Fruit fly (Drosophila melanogaster): Measurements from ENCODE around the gene Pka-C3.

Gene Pka-C3

DNA sequence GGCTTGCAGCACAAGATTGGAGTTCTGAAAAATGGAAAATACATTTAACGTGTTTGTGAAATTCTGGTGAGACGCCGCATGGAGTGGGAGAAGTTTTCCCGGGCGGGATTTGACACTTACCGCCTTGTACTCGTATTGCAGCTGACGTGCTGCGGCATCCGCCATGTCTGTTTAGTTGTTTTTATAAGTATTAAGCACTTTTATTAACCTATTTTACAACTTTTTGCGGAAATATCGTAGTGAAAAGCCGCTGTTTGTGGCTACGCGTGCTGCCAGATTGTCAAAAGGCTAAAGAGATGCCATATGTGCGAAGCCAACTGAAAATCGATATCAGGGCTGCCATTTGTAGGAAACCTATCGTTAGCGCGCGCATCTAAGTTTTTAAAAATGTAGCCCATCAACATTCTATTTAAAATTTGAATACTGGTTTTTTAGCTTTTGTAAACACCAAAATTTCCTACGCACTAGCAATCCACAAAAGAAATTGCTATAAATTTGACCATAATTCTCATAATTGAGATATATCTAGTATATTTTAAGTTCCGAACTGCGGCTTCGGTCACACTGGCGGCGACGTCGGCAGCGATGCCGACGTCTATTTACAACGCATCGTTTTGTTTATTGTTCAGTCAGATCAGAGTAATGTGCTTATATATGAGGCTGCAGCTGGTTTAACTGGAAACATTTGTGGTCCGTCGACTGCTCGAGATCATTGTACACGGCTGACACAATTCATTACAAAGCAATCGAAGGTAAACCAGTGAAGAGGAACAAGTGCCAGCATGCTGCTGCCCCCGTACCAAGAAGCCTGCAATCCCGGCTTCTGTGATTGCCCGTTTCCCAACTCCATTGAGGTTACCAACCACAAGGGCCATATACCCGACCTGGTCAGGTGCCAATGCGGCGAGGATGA lies 13.2 kb upstream of the Pka-C3 start, which contains the start of the genes Brr2 and CG10516:
Gene Brr2 (minus strand): TSS at position 285 of the 913 bp plus-strand sequence.
Gene CG10516 (plus strand): TSS at position 617 of the 913 bp plus-strand sequence.
- TF ChIP-seq CG11617 (GFP tag; optimal IDR thresholded peaks at IDR 0.05) (peak; percentile 40), CG7101 (tag; optimal IDR thresholded peaks at IDR 0.05) (no peak), cnc (optimal IDR thresholded peaks at IDR 0.05) (no peak), CG5204 (GFP tag; optimal IDR thresholded peaks at IDR 0.05) (no peak), cic (GFP tag; optimal IDR thresholded peaks at IDR 0.05) (no peak), CG14711 (tag; optimal IDR thresholded peaks at IDR 0.05) (peak; percentile 17), ovo (GFP tag; optimal IDR thresholded peaks at IDR 0.05) (no peak), tj (GFP tag; optimal IDR thresholded peaks at IDR 0.05) (no peak), CG7045 (GFP tag; optimal IDR thresholded peaks at IDR 0.05) (no peak), Clk (GFP tag; optimal IDR thresholded peaks at IDR 0.05) (no peak), Hr96 (GFP tag; optimal IDR thresholded peaks at IDR 0.05) (peak; percentile 47), bab1 (GFP tag; optimal IDR thresholded peaks at IDR 0.05) (peak; percentile 76), pad (GFP tag; optimal IDR thresholded peaks at IDR 0.05) (no peak), Mnt (GFP tag; optimal IDR thresholded peaks at IDR 0.05) (peak; percentile 43), CG1620 (GFP tag; optimal IDR thresholded peaks at IDR 0.05) (peak; percentile 44), toe (GFP tag; optimal IDR thresholded peaks at IDR 0.05) (peak; percentile 65), Crg-1 (GFP tag; optimal IDR thresholded peaks at IDR 0.05) (no peak), CG12768 (GFP tag; optimal IDR thresholded peaks at IDR 0.05) (no peak), CG33017 (tag; optimal IDR thresholded peaks at IDR 0.05) (no peak), kay (GFP tag; ENCODE audit: borderline replicate concordance) (no peak)

dm6 chr3L:15958612-15959315 lies 4.2 kb upstream of the Pka-C3 start, which contains the start of gene CG17032:
TSS of gene CG17032 (plus strand) at chr3L:15958843.
- TF ChIP-seq tj (GFP tag; optimal IDR thresholded peaks at IDR 0.05) (no peak), CG5204 (GFP tag; optimal IDR thresholded peaks at IDR 0.05) (no peak), CG7045 (GFP tag; optimal IDR thresholded peaks at IDR 0.05) (no peak), toe (GFP tag; optimal IDR thresholded peaks at IDR 0.05) (no peak), CG12768 (GFP tag; optimal IDR thresholded peaks at IDR 0.05) (no peak), CG33017 (tag; optimal IDR thresholded peaks at IDR 0.05) (no peak), Crg-1 (GFP tag; optimal IDR thresholded peaks at IDR 0.05) (no peak), CG11617 (GFP tag; optimal IDR thresholded peaks at IDR 0.05) (no peak), Mnt (GFP tag; optimal IDR thresholded peaks at IDR 0.05) (no peak), Hr96 (GFP tag; optimal IDR thresholded peaks at IDR 0.05) (no peak), CG1620 (GFP tag; optimal IDR thresholded peaks at IDR 0.05) (no peak), CG7101 (tag; optimal IDR thresholded peaks at IDR 0.05) (no peak)

- TF ChIP-seq Mnt (GFP tag; optimal IDR thresholded peaks at IDR 0.05) (peak; percentile 80), CG5204 (GFP tag; optimal IDR thresholded peaks at IDR 0.05) (peak; percentile 74), CG1620 (GFP tag; optimal IDR thresholded peaks at IDR 0.05) (peak; percentile 90), cic (GFP tag; optimal IDR thresholded peaks at IDR 0.05) (peak; percentile 71), cnc (optimal IDR thresholded peaks at IDR 0.05) (no peak), Crg-1 (GFP tag; optimal IDR thresholded peaks at IDR 0.05) (peak; percentile 95), Hr96 (GFP tag; optimal IDR thresholded peaks at IDR 0.05) (peak; percentile 68), pad (GFP tag; optimal IDR thresholded peaks at IDR 0.05) (peak; percentile 70), bab1 (GFP tag; optimal IDR thresholded peaks at IDR 0.05) (peak; percentile 48), kay (GFP tag; ENCODE audit: borderline replicate concordance) (no peak), CG7045 (GFP tag; optimal IDR thresholded peaks at IDR 0.05) (peak; percentile 73), Clk (GFP tag; optimal IDR thresholded peaks at IDR 0.05) (peak; percentile 41), CG12768 (GFP tag; optimal IDR thresholded peaks at IDR 0.05) (peak; percentile 79), CG7101 (tag; optimal IDR thresholded peaks at IDR 0.05) (peak; percentile 77), CG11617 (GFP tag; optimal IDR thresholded peaks at IDR 0.05) (peak; percentile 66), ovo (GFP tag; optimal IDR thresholded peaks at IDR 0.05) (peak; percentile 73), CG33017 (tag; optimal IDR thresholded peaks at IDR 0.05) (peak; percentile 64), CG14711 (tag; optimal IDR thresholded peaks at IDR 0.05) (peak; percentile 51), tj (GFP tag; optimal IDR thresholded peaks at IDR 0.05) (peak; percentile 43), toe (GFP tag; optimal IDR thresholded peaks at IDR 0.05) (peak; percentile 80)
These were observed 1.9 kb upstream of the Pka-C3 start, which contains the start of gene elgi for dm6 chr3L:15956448-15957010. TSS of gene elgi (plus strand) at chr3L:15956550.

dm6 chr3L:15953892-15954291 lies 705 bp downstream of the Pka-C3 start:
- TF ChIP-seq CG7101 (tag; optimal IDR thresholded peaks at IDR 0.05) (no peak), Mnt (GFP tag; optimal IDR thresholded peaks at IDR 0.05) (no peak), tj (GFP tag; optimal IDR thresholded peaks at IDR 0.05) (no peak), CG11617 (GFP tag; optimal IDR thresholded peaks at IDR 0.05) (no peak), CG7045 (GFP tag; optimal IDR thresholded peaks at IDR 0.05) (no peak), toe (GFP tag; optimal IDR thresholded peaks at IDR 0.05) (no peak), CG14711 (tag; optimal IDR thresholded peaks at IDR 0.05) (no peak), Crg-1 (GFP tag; optimal IDR thresholded peaks at IDR 0.05) (no peak), pad (GFP tag; optimal IDR thresholded peaks at IDR 0.05) (no peak), CG5204 (GFP tag; optimal IDR thresholded peaks at IDR 0.05) (no peak), cnc (optimal IDR thresholded peaks at IDR 0.05) (no peak), cic (GFP tag; optimal IDR thresholded peaks at IDR 0.05) (no peak), kay (GFP tag; ENCODE audit: borderline replicate concordance) (no peak), CG33017 (tag; optimal IDR thresholded peaks at IDR 0.05) (no peak), Hr96 (GFP tag; optimal IDR thresholded peaks at IDR 0.05) (no peak), CG1620 (GFP tag; optimal IDR thresholded peaks at IDR 0.05) (no peak)

Data from whole organism, adult.